Worm (Caenorhabditis elegans): Measurements from ENCODE around the gene Y47D7A.7.

The Y47D7A.7 gene

ce11 chrV:4371309-4371933 lies 48.2 kb downstream of the Y47D7A.7 start, which contains the start of the genes gmpr-1 and fipp-1:
gmpr-1 (minus strand) TSS chrV:4371383.
fipp-1 (plus strand) TSS chrV:4371807.
- TF ChIP-seq xnd-1 (tag; optimal IDR thresholded peaks at IDR 0.05) (peak; percentile 74), mcd-1 (GFP tag; IDR thresholded peaks at IDR 0.05) (peak; percentile 53; the same call in 1 of the 2 replicates), snpc-3.4 (tag; optimal IDR thresholded peaks at IDR 0.05) (peak; percentile 17), aptf-2 (GFP tag; conservative IDR thresholded peaks at IDR 0.05) (no peak), attf-3 (GFP tag; conservative IDR thresholded peaks at IDR 0.05) (peak; percentile 97), lin-35 (GFP tag; optimal IDR thresholded peaks at IDR 0.05) (peak in 1 of 3 experiments; percentile 55), madf-10 (tag; optimal IDR thresholded peaks at IDR 0.05) (no peak), somi-1 (GFP tag; optimal IDR thresholded peaks at IDR 0.05) (no peak), dox-1 (GFP tag; IDR thresholded peaks at IDR 0.05) (0 out of 2 replicates have a peak, but pooled peaks have one; percentile 42), athp-1 (tag; optimal IDR thresholded peaks at IDR 0.05) (peak; percentile 10), C06A6.2 (GFP tag; conservative IDR thresholded peaks at IDR 0.05) (no peak), cebp-1 (GFP tag; IDR thresholded peaks at IDR 0.05) (no peak), cebp-1 (tag; optimal IDR thresholded peaks at IDR 0.05) (peak; percentile 16), ceh-91 (GFP tag; IDR thresholded peaks at IDR 0.05) (peak; percentile 60; the same call in 1 of the 2 replicates), nhr-80 (tag; optimal IDR thresholded peaks at IDR 0.05) (peak; percentile 47), D2030.7 (GFP tag; IDR thresholded peaks at IDR 0.05) (peak; percentile 58; the same call in 1 of the 2 replicates), ztf-22 (GFP tag; optimal IDR thresholded peaks at IDR 0.05) (no peak), egrh-3 (GFP tag; IDR thresholded peaks at IDR 0.05) (no peak), lir-1 (GFP tag; conservative IDR thresholded peaks at IDR 0.05) (no peak), ccch-3 (GFP tag; optimal IDR thresholded peaks at IDR 0.05) (no peak), ama-1 (optimal IDR thresholded peaks at IDR 0.05) (no peak), ama-1 (GFP tag; optimal IDR thresholded peaks at IDR 0.05) (no peak), snpc-1.1 (tag; optimal IDR thresholded peaks at IDR 0.05; ENCODE audit: insufficient read depth) (no peak), ets-4 (GFP tag; optimal IDR thresholded peaks at IDR 0.05) (no peak), unc-62 (GFP tag; optimal IDR thresholded peaks at IDR 0.05) (no peak), unc-130 (GFP tag; optimal IDR thresholded peaks at IDR 0.05) (no peak), tlf-1 (GFP tag; optimal IDR thresholded peaks at IDR 0.05) (peak; percentile 36), lsl-1 (GFP tag; optimal IDR thresholded peaks at IDR 0.05) (peak; percentile 63), mel-28 (tag; optimal IDR thresholded peaks at IDR 0.05; ENCODE audit: borderline replicate concordance) (no peak), madf-6 (GFP tag; IDR thresholded peaks at IDR 0.05) (peak; percentile 89), madf-8 (GFP tag; conservative IDR thresholded peaks at IDR 0.05) (peak; percentile 85), F23B12.7 (tag; optimal IDR thresholded peaks at IDR 0.05; ENCODE audit: insufficient read depth) (peak; percentile 10), lin-54 (GFP tag; optimal IDR thresholded peaks at IDR 0.05) (peak; percentile 32), egl-18 (GFP tag; IDR thresholded peaks at IDR 0.05) (no peak), T26A5.8 (tag; optimal IDR thresholded peaks at IDR 0.05) (no peak), F33H1.4 (GFP tag; IDR thresholded peaks at IDR 0.05) (peak; percentile 46), dpl-1 (GFP tag; optimal IDR thresholded peaks at IDR 0.05) (peak; percentile 58), efl-1 (GFP tag; optimal IDR thresholded peaks at IDR 0.05) (peak; percentile 85), hmg-1.2 (GFP tag; IDR thresholded peaks at IDR 0.05) (peak; percentile 99)

- TF ChIP-seq ztf-25 (GFP tag; IDR thresholded peaks at IDR 0.05), result no peak
- TF ChIP-seq zfh-2 (GFP tag; conservative IDR thresholded peaks at IDR 0.05), result peak; percentile 68
- TF ChIP-seq ceh-40 (GFP tag; IDR thresholded peaks at IDR 0.05), result no peak
These were observed 49.2 kb downstream of the Y47D7A.7 start for ce11 chrV:4370515-4370914.
